Fruit fly (Drosophila melanogaster) whole organism, pupa: Measurements from ENCODE around the gene frtz.

Experiments used
- CG10348 ChIP-seq: fragments of 200-800 bp; sonication (Bioruptor generic); IDR thresholded peaks from 2 replicates; pipeline ENCODE4 v1.3.6; 2022; ENCODE audit warnings: missing biosample characterization, missing genetic modification characterization
- CG13204 ChIP-seq: fragments of 200-800 bp; sonication (Bioruptor generic); optimal IDR thresholded peaks from 2 replicates; lab custom pipeline; 2018; ENCODE audit warnings: missing biosample characterization, mild to moderate bottlenecking, missing genetic modification characterization, moderate library complexity
- CG14655 ChIP-seq: fragments of 200-800 bp; sonication (Bioruptor generic); optimal IDR thresholded peaks from 3 replicates; lab custom pipeline; 2017; ENCODE audit warnings: mild to moderate bottlenecking, missing biosample characterization, missing genetic modification reagents, missing genetic modification characterization
- CG15710 ChIP-seq: fragments of 200-800 bp; sonication (Bioruptor generic); optimal IDR thresholded peaks from 2 replicates; lab custom pipeline; 2018; ENCODE audit warnings: missing biosample characterization, mild to moderate bottlenecking, missing genetic modification characterization, moderate library complexity
- CG17806 ChIP-seq: fragments of 200-800 bp; sonication (Bioruptor generic); optimal IDR thresholded peaks from 2 replicates; lab custom pipeline; 2018; ENCODE audit warnings: missing biosample characterization, mild to moderate bottlenecking, missing genetic modification characterization, moderate library complexity
- CG32121 ChIP-seq: fragments of 200-800 bp; sonication (Bioruptor generic); IDR thresholded peaks from 2 replicates; pipeline ENCODE4 v1.3.6; 2022; ENCODE audit warnings: missing biosample characterization, missing genetic modification characterization
- CG34367 ChIP-seq: fragments of 200-800 bp; sonication (Bioruptor generic); optimal IDR thresholded peaks from 2 replicates; lab custom pipeline; 2018; ENCODE audit warnings: missing biosample characterization, mild to moderate bottlenecking, missing genetic modification characterization
- CG8159 ChIP-seq: fragments of 200-800 bp; sonication (Bioruptor generic); optimal IDR thresholded peaks from 3 replicates; lab custom pipeline; 2018; ENCODE audit warnings: missing biosample characterization, mild to moderate bottlenecking, missing genetic modification characterization, moderate library complexity
- CG8301 ChIP-seq: fragments of 200-800 bp; sonication (Bioruptor generic); optimal IDR thresholded peaks from 2 replicates; lab custom pipeline; 2018; ENCODE audit warnings: missing biosample characterization, mild to moderate bottlenecking, missing genetic modification characterization
- CG9948 ChIP-seq: fragments of 200-800 bp; sonication (Bioruptor generic); optimal IDR thresholded peaks from 2 replicates; lab custom pipeline; 2018; ENCODE audit warnings: missing biosample characterization, mild to moderate bottlenecking, missing genetic modification characterization, moderate library complexity
- D1 ChIP-seq: fragments of 200-800 bp; sonication (Bioruptor generic); optimal IDR thresholded peaks from 2 replicates; lab custom pipeline; 2018; ENCODE audit warnings: missing biosample characterization, mild to moderate bottlenecking, missing genetic modification characterization, moderate library complexity
- EcR ChIP-seq: fragments of 200-800 bp; sonication (Bioruptor generic); optimal IDR thresholded peaks from 3 replicates; lab custom pipeline; 2019; ENCODE audit warnings: missing biosample characterization, missing genetic modification characterization, mild to moderate bottlenecking, moderate library complexity, missing genetic modification reagents
- Ets98B ChIP-seq: fragments of 200-800 bp; sonication (Bioruptor generic); IDR thresholded peaks from 2 replicates; pipeline ENCODE4 v1.3.6; 2022; ENCODE audit warnings: missing biosample characterization, missing genetic modification characterization
- Pif1A ChIP-seq: fragments of 200-800 bp; sonication (Bioruptor generic); optimal IDR thresholded peaks from 3 replicates; lab custom pipeline; 2016; ENCODE audit warnings: missing biosample characterization, missing genetic modification characterization
- Pif1B ChIP-seq: fragments of 200-800 bp; sonication (Bioruptor generic); optimal IDR thresholded peaks from 3 replicates; lab custom pipeline; 2016; ENCODE audit warnings: missing biosample characterization, missing genetic modification characterization
- Snoo ChIP-seq: fragments of 200-800 bp; sonication (Bioruptor generic); optimal IDR thresholded peaks from 3 replicates; lab custom pipeline; 2017; ENCODE audit warnings: missing biosample characterization, mild to moderate bottlenecking, missing genetic modification characterization, inconsistent platforms
- fd96Ca ChIP-seq: fragments of 200-800 bp; sonication (Bioruptor generic); IDR thresholded peaks from 3 replicates; pipeline ENCODE4 v1.3.6; 2022; ENCODE audit warnings: missing biosample characterization, missing genetic modification characterization
- gl ChIP-seq: fragments of 200-800 bp; sonication (Bioruptor generic); optimal IDR thresholded peaks from 2 replicates; lab custom pipeline; 2018; ENCODE audit warnings: missing biosample characterization, mild to moderate bottlenecking, missing genetic modification characterization
- rn ChIP-seq: fragments of 200-800 bp; sonication (Bioruptor generic); IDR thresholded peaks from 2 replicates; pipeline ENCODE4 v1.3.6; 2022; ENCODE audit warnings: missing biosample characterization, missing genetic modification characterization

Gene frtz

dm6 chr2L:1666789-1667188 is 48.9 kb downstream of the frtz start:
- TF ChIP-seq Ets98B (GFP tag; lab: Robert Waterston, UW) = no peak
- TF ChIP-seq Pif1B = no peak
- no peak for TF ChIP-seq CG8301 (tag; lab: Kevin White, UChicago)
- no peak for TF ChIP-seq Snoo
- no peak for TF ChIP-seq CG17806 (tag; lab: Kevin White, UChicago)
- TF ChIP-seq EcR (GFP tag; lab: Kevin White, UChicago) = no peak
- TF ChIP-seq CG32121 (GFP tag; lab: Robert Waterston, UW) = no peak
- no peak for TF ChIP-seq CG14655

dm6 chr2L:1665879-1666278 is 49.8 kb downstream of the frtz start:
- TF ChIP-seq EcR (GFP tag; lab: Kevin White, UChicago) (no peak), CG15710 (tag; lab: Kevin White, UChicago) (no peak), CG32121 (GFP tag; lab: Robert Waterston, UW) (no peak), Pif1A (no peak), fd96Ca (GFP tag; lab: Robert Waterston, UW) (no peak), D1 (tag; lab: Kevin White, UChicago) (no peak), CG10348 (no peak)

DNA sequence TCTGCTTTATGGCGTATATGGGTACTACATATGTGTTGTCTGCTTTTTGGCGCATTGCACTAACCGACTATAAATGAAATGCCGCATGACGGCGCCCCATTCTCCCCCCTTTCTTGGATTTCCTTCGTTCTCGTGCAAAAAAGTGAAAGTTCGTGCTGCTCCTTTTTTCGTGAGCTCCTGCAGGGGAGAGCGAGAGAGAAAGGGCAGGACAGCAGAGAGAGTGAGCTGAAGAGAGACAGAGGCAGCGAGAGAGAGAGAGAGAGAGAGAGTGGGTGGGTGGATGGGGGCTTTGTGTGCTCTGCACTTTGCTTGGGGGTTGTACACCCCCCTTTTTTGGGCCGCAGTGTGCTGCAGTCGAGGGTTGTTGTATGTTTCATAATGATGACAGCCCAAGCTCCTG is 52.6 kb downstream of the frtz start:
- TF ChIP-seq Snoo (no peak), rn (GFP tag; lab: Robert Waterston, UW) (no peak), EcR (GFP tag; lab: Kevin White, UChicago) (no peak), CG14655 (no peak), CG32121 (GFP tag; lab: Robert Waterston, UW) (no peak), CG9948 (tag; lab: Kevin White, UChicago) (no peak), CG13204 (no peak), gl (no peak), CG34367 (no peak), CG8159 (tag; lab: Kevin White, UChicago) (no peak), D1 (tag; lab: Kevin White, UChicago) (no peak), CG10348 (no peak), Pif1A (no peak)
- TF ChIP-seq, all 21 proteins: peak for 0
